Worm (Caenorhabditis elegans): ENCODE results near the gene arrd-17.

DNA sequence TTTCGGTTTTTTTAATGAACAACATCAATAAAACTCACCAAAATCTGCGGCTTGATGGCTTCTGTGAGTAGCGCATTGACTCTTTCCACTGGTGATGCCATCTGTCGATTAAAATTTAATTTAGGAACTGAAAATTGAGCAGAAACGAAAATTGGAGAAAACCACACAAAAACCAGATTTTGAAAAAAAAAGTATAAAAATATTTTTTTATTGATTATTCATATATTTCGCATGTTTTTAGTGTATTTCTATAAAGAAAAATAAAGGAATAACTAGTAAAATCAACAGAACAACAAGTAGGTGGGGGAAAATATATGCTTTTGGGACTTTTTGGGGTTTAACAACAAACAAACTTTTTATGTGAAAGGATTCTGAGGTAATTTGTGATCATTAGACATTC lies 11.6 kb upstream of the arrd-17 start, which contains the start of gene T12D8.10:
- TF ChIP-seq med-1 (GFP tag; optimal IDR thresholded peaks at IDR 0.05; ENCODE audit: insufficient read depth) = no peak
- no peak for TF ChIP-seq ref-1 (GFP tag; conservative IDR thresholded peaks at IDR 0.05)
